Worm (Caenorhabditis elegans): Measurements from ENCODE around the gene col-92.
A peak's percentile ranks its signal among the peaks of the same experiment; 100 is the strongest.

col-92 gene

DNA sequence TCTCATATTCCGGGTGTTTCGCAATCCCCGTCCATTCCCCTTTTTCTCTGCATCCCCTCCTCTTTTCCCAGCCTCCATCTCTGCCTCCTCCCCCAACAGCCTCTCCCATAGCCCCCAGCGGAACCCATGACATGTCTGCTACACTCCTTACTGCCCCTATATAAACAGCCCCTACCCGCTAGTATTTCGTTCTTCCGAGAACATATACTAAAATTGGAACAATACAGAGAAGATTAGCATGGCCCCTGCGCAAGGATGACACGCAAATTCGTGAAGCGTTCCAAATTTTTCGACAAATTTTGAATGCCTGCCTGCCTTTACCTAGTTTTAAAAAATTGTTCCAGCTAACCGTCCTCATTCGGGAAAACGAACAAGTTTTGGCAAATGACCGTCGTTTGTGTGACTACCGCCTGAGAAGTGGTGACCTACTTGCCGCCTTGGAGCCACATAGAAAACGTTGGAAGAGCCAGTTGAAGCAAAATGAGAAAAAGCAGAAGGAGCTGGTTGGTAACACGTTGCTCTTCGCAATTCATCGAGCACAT, 6.5 kb upstream of the col-92 start (continued):
- TF ChIP-seq unc-42 (tag; optimal IDR thresholded peaks at IDR 0.05) (peak; percentile 92), pha-4 (tag; optimal IDR thresholded peaks at IDR 0.05) (no peak), K02D7.2 (tag; optimal IDR thresholded peaks at IDR 0.05) (peak; percentile 92), lin-11 (tag; optimal IDR thresholded peaks at IDR 0.05) (peak; percentile 87), pros-1 (tag; optimal IDR thresholded peaks at IDR 0.05) (peak; percentile 89), dmd-4 (tag; optimal IDR thresholded peaks at IDR 0.05; ENCODE audit: borderline replicate concordance) (peak; percentile 96), hlh-8 (tag; optimal IDR thresholded peaks at IDR 0.05) (peak; percentile 86), hlh-6 (tag; optimal IDR thresholded peaks at IDR 0.05) (peak; percentile 97), ref-2 (tag; optimal IDR thresholded peaks at IDR 0.05) (peak; percentile 91), nhr-232 (tag; optimal IDR thresholded peaks at IDR 0.05) (peak; percentile 89), hlh-15 (tag; optimal IDR thresholded peaks at IDR 0.05) (peak; percentile 90), sox-2 (GFP tag; IDR thresholded peaks at IDR 0.05) (peak; percentile 95), odd-2 (tag; optimal IDR thresholded peaks at IDR 0.05) (peak; percentile 53), eyg-1 (tag; optimal IDR thresholded peaks at IDR 0.05) (peak; percentile 96), fkh-6 (tag; optimal IDR thresholded peaks at IDR 0.05) (peak; percentile 92), ceh-14 (tag; optimal IDR thresholded peaks at IDR 0.05) (peak; percentile 95), ceh-2 (tag; optimal IDR thresholded peaks at IDR 0.05) (peak; percentile 94), unc-55 (GFP tag; optimal IDR thresholded peaks at IDR 0.05) (peak; percentile 95), elt-4 (tag; optimal IDR thresholded peaks at IDR 0.05) (peak; percentile 71), hlh-30 (tag; optimal IDR thresholded peaks at IDR 0.05; ENCODE audit: insufficient read depth) (peak; percentile 88), sdc-2 (tag; optimal IDR thresholded peaks at IDR 0.05) (peak; percentile 88), fkh-10 (GFP tag; optimal IDR thresholded peaks at IDR 0.05) (peak; percentile 79), T23F11.4 (GFP tag; optimal IDR thresholded peaks at IDR 0.05) (peak; percentile 96), mec-3 (tag; optimal IDR thresholded peaks at IDR 0.05; ENCODE audit: borderline replicate concordance) (peak; percentile 89), gmeb-2 (tag; optimal IDR thresholded peaks at IDR 0.05) (peak; percentile 89), ama-1 (optimal IDR thresholded peaks at IDR 0.05) (no peak), lim-6 (tag; optimal IDR thresholded peaks at IDR 0.05) (peak; percentile 88), madf-2 (tag; optimal IDR thresholded peaks at IDR 0.05) (peak; percentile 95), ceh-19 (GFP tag; optimal IDR thresholded peaks at IDR 0.05) (peak; percentile 98), ceh-48 (tag; optimal IDR thresholded peaks at IDR 0.05) (peak; percentile 82), pat-9 (tag; optimal IDR thresholded peaks at IDR 0.05) (peak; percentile 94), ceh-34 (tag; optimal IDR thresholded peaks at IDR 0.05) (peak; percentile 97), fax-1 (tag; optimal IDR thresholded peaks at IDR 0.05) (peak; percentile 91), pha-2 (tag; optimal IDR thresholded peaks at IDR 0.05) (peak; percentile 95), unc-86 (tag; optimal IDR thresholded peaks at IDR 0.05) (peak; percentile 95), ceh-24 (tag; optimal IDR thresholded peaks at IDR 0.05) (peak; percentile 88), ahr-1 (tag; optimal IDR thresholded peaks at IDR 0.05) (peak; percentile 82), che-1 (tag; optimal IDR thresholded peaks at IDR 0.05) (peak; percentile 92), syd-9 (tag; optimal IDR thresholded peaks at IDR 0.05) (peak; percentile 91), K09A11.1 (tag; optimal IDR thresholded peaks at IDR 0.05; ENCODE audit: insufficient read depth) (peak; percentile 91), npax-4 (tag; optimal IDR thresholded peaks at IDR 0.05) (peak; percentile 86), C08G9.2 (tag; optimal IDR thresholded peaks at IDR 0.05) (peak; percentile 90), ets-4 (tag; optimal IDR thresholded peaks at IDR 0.05) (peak; percentile 83), ceh-30 (tag; optimal IDR thresholded peaks at IDR 0.05) (peak; percentile 83), sox-4 (tag; optimal IDR thresholded peaks at IDR 0.05) (peak; percentile 96), pax-1 (tag; optimal IDR thresholded peaks at IDR 0.05) (peak; percentile 81), ttx-3 (tag; optimal IDR thresholded peaks at IDR 0.05) (peak; percentile 94), pqm-1 (tag; optimal IDR thresholded peaks at IDR 0.05) (peak; percentile 93), dve-1 (tag; optimal IDR thresholded peaks at IDR 0.05) (peak; percentile 94), ceh-31 (tag; optimal IDR thresholded peaks at IDR 0.05) (peak; percentile 92), ceh-9 (tag; optimal IDR thresholded peaks at IDR 0.05) (peak; percentile 5)

All from whole organism, late embryonic.